Worm (Caenorhabditis elegans): ENCODE results near the gene R05F9.9.

- TF ChIP-seq blmp-1 (tag; optimal IDR thresholded peaks at IDR 0.05; ENCODE audit: insufficient read depth) (no peak), nhr-129 (tag; optimal IDR thresholded peaks at IDR 0.05) (no peak), unc-62 (GFP tag; optimal IDR thresholded peaks at IDR 0.05) (no peak), ceh-82 (tag; optimal IDR thresholded peaks at IDR 0.05) (no peak), ztf-11 (tag; optimal IDR thresholded peaks at IDR 0.05) (no peak), ama-1 (optimal IDR thresholded peaks at IDR 0.05) (no peak), mdl-1 (tag; optimal IDR thresholded peaks at IDR 0.05) (no peak)
Measured at ce11 chrII:4863357-4863756, 38.5 kb downstream of the R05F9.9 start, which contains the start of the genes mpst-4 and F11G11.14.

Measured in whole organism, L2 larva.